Fruit fly (Drosophila melanogaster) whole organism, prepupa: ENCODE data around the gene Fmr1.

Experiments
- Blimp-1 ChIP-seq: fragments of 200-800 bp; sonication (Bioruptor generic); optimal IDR thresholded peaks from 3 replicates; lab custom pipeline; 2017; ENCODE audit warnings: missing biosample characterization, missing genetic modification characterization, mild to moderate bottlenecking, moderate library complexity, missing genetic modification reagents
- CG10631 ChIP-seq: fragments of 200-800 bp; sonication (Bioruptor generic); optimal IDR thresholded peaks from 2 replicates; lab custom pipeline; 2016; ENCODE audit warnings: missing biosample characterization, missing genetic modification characterization
- CG10669 ChIP-seq: fragments of 200-800 bp; sonication (Bioruptor generic); optimal IDR thresholded peaks from 3 replicates; lab custom pipeline; 2018; ENCODE audit warnings: missing biosample characterization, mild to moderate bottlenecking, missing genetic modification characterization, moderate library complexity
- CG11294 ChIP-seq: fragments of 200-800 bp; sonication (Bioruptor generic); IDR thresholded peaks from 2 replicates; pipeline ENCODE4 v1.3.6; 2022; ENCODE audit warnings: missing biosample characterization, missing genetic modification characterization
- CG1621 ChIP-seq: fragments of 200-800 bp; sonication (Bioruptor generic); optimal IDR thresholded peaks from 3 replicates; lab custom pipeline; 2018; ENCODE audit warnings: missing biosample characterization, mild to moderate bottlenecking, missing genetic modification characterization
- CG31627 ChIP-seq: fragments of 200-800 bp; sonication (Bioruptor generic); optimal IDR thresholded peaks from 3 replicates; lab custom pipeline; 2016; ENCODE audit warnings: missing biosample characterization, missing genetic modification characterization
- CG32006 ChIP-seq: fragments of 200-800 bp; sonication (Bioruptor generic); optimal IDR thresholded peaks from 3 replicates; lab custom pipeline; 2017; ENCODE audit warnings: missing biosample characterization, mild to moderate bottlenecking, missing genetic modification characterization
- CG34406 ChIP-seq: fragments of 200-800 bp; sonication (Bioruptor generic); optimal IDR thresholded peaks from 3 replicates; lab custom pipeline; 2016; ENCODE audit warnings: missing biosample characterization, missing genetic modification characterization
- CG3919 ChIP-seq: fragments of 200-800 bp; sonication (Bioruptor generic); optimal IDR thresholded peaks from 3 replicates; lab custom pipeline; 2016; ENCODE audit warnings: missing biosample characterization, missing genetic modification characterization
- CG4318 ChIP-seq: fragments of 200-800 bp; sonication (Bioruptor generic); optimal IDR thresholded peaks from 3 replicates; lab custom pipeline; 2017; ENCODE audit warnings: missing biosample characterization, mild to moderate bottlenecking, missing genetic modification characterization
- CG6163 ChIP-seq: fragments of 200-800 bp; sonication (Bioruptor generic); IDR thresholded peaks from 3 replicates; pipeline ENCODE4 v1.3.6; 2022; ENCODE audit warnings: missing biosample characterization, missing genetic modification characterization
- CG6854 ChIP-seq: fragments of 200-800 bp; sonication (Bioruptor generic); optimal IDR thresholded peaks from 2 replicates; lab custom pipeline; 2017; ENCODE audit warnings: missing biosample characterization, mild to moderate bottlenecking, missing genetic modification characterization
- CG7368 ChIP-seq: fragments of 200-800 bp; sonication (Bioruptor generic); optimal IDR thresholded peaks from 3 replicates; lab custom pipeline; 2016; ENCODE audit warnings: missing biosample characterization, missing genetic modification characterization
- CG8319 ChIP-seq: fragments of 200-800 bp; sonication (Bioruptor generic); optimal IDR thresholded peaks from 3 replicates; lab custom pipeline; 2016; ENCODE audit warnings: missing biosample characterization, missing genetic modification characterization
- CG8632 ChIP-seq: fragments of 200-800 bp; sonication (Bioruptor generic); optimal IDR thresholded peaks from 3 replicates; lab custom pipeline; 2016; ENCODE audit warnings: missing biosample characterization, missing genetic modification characterization
- CG9139 ChIP-seq: fragments of 200-800 bp; sonication (Bioruptor generic); optimal IDR thresholded peaks from 3 replicates; lab custom pipeline; 2017; ENCODE audit warnings: missing biosample characterization, mild to moderate bottlenecking, missing genetic modification characterization
- Eip75B ChIP-seq: fragments of 200-800 bp; sonication (Bioruptor generic); optimal IDR thresholded peaks from 3 replicates; lab custom pipeline; 2016; ENCODE audit warnings: missing biosample characterization, missing genetic modification characterization
- Eip78C ChIP-seq: fragments of 200-800 bp; sonication (Bioruptor generic); peaks from one replicate; lab custom pipeline; 2016; ENCODE audit warnings: missing biosample characterization, missing genetic modification characterization
- Ets21C ChIP-seq: fragments of 200-800 bp; sonication (Bioruptor generic); optimal IDR thresholded peaks from 3 replicates; lab custom pipeline; 2016; ENCODE audit warnings: missing biosample characterization, missing genetic modification characterization
- Gug ChIP-seq: fragments of 200-800 bp; sonication (Bioruptor generic); IDR thresholded peaks from 2 replicates; pipeline ENCODE4 v1.3.6; 2022; ENCODE audit warnings: missing biosample characterization, missing genetic modification characterization
- Hr38 ChIP-seq: sonication (Bioruptor generic); optimal IDR thresholded peaks from 2 replicates; lab custom pipeline; 2016; ENCODE audit warnings: missing biosample characterization, missing genetic modification characterization
- Hr39 ChIP-seq: fragments of 200-800 bp; sonication (Bioruptor generic); optimal IDR thresholded peaks from 2 replicates; lab custom pipeline; 2016; ENCODE audit warnings: missing biosample characterization, missing genetic modification characterization
- Hr4 ChIP-seq: fragments of 200-800 bp; sonication (Bioruptor generic); optimal IDR thresholded peaks from 3 replicates; lab custom pipeline; 2016; ENCODE audit warnings: missing biosample characterization, missing genetic modification characterization
- Met ChIP-seq: fragments of 200-800 bp; sonication (Bioruptor generic); optimal IDR thresholded peaks from 3 replicates; lab custom pipeline; 2016; ENCODE audit warnings: missing biosample characterization, missing genetic modification characterization
- OdsH ChIP-seq: fragments of 200-800 bp; sonication (Bioruptor generic); optimal IDR thresholded peaks from 3 replicates; lab custom pipeline; 2016; ENCODE audit warnings: missing biosample characterization, missing genetic modification characterization
- Sox102F ChIP-seq: fragments of 200-800 bp; sonication (Bioruptor generic); optimal IDR thresholded peaks from 2 replicates; lab custom pipeline; 2016; ENCODE audit warnings: missing biosample characterization, mild to moderate bottlenecking, missing genetic modification characterization
- Sox14 ChIP-seq: fragments of 200-800 bp; sonication (Bioruptor generic); optimal IDR thresholded peaks from 3 replicates; lab custom pipeline; 2016; ENCODE audit warnings: missing biosample characterization, missing genetic modification characterization
- Sox15 ChIP-seq: fragments of 200-800 bp; sonication (Bioruptor generic); optimal IDR thresholded peaks from 3 replicates; lab custom pipeline; 2016; ENCODE audit warnings: missing biosample characterization, missing genetic modification characterization
- acj6 ChIP-seq: fragments of 200-800 bp; sonication (Bioruptor generic); optimal IDR thresholded peaks from 3 replicates; lab custom pipeline; 2016; ENCODE audit warnings: missing biosample characterization, missing genetic modification characterization
- cyc ChIP-seq: fragments of 200-800 bp; sonication (Bioruptor generic); optimal IDR thresholded peaks from 3 replicates; lab custom pipeline; 2016; ENCODE audit warnings: missing biosample characterization, missing genetic modification characterization
- dac ChIP-seq: fragments of 200-800 bp; sonication (Bioruptor generic); optimal IDR thresholded peaks from 2 replicates; lab custom pipeline; 2017; ENCODE audit warnings: missing biosample characterization, mild to moderate bottlenecking, missing genetic modification characterization
- esn ChIP-seq: fragments of 200-800 bp; sonication (Bioruptor generic); optimal IDR thresholded peaks from 2 replicates; lab custom pipeline; 2016; ENCODE audit warnings: missing biosample characterization, mild to moderate bottlenecking, missing genetic modification characterization, moderate library complexity
- fd59A ChIP-seq: fragments of 200-800 bp; sonication (Bioruptor generic); optimal IDR thresholded peaks from 2 replicates; lab custom pipeline; 2017; ENCODE audit warnings: missing biosample characterization, mild to moderate bottlenecking, missing genetic modification characterization, missing genetic modification reagents
- lz ChIP-seq: fragments of 200-800 bp; sonication (Bioruptor generic); optimal IDR thresholded peaks from 3 replicates; lab custom pipeline; 2016; ENCODE audit warnings: missing biosample characterization, missing genetic modification characterization
- net ChIP-seq: fragments of 200-800 bp; sonication (Bioruptor generic); optimal IDR thresholded peaks from 3 replicates; lab custom pipeline; 2016; ENCODE audit warnings: missing biosample characterization, missing genetic modification characterization
- pdm3 ChIP-seq: fragments of 200-800 bp; sonication (Bioruptor generic); optimal IDR thresholded peaks from 3 replicates; lab custom pipeline; 2016; ENCODE audit warnings: missing biosample characterization, missing genetic modification characterization
- spab ChIP-seq: fragments of 200-800 bp; sonication (Bioruptor generic); optimal IDR thresholded peaks from 2 replicates; lab custom pipeline; 2017; ENCODE audit warnings: missing biosample characterization, mild to moderate bottlenecking, missing genetic modification characterization, missing genetic modification reagents
- svp ChIP-seq: fragments of 200-800 bp; sonication (Bioruptor generic); peaks from one replicate; lab custom pipeline; 2016; ENCODE audit warnings: missing biosample characterization, missing genetic modification characterization
- topi ChIP-seq: fragments of 200-800 bp; sonication (Bioruptor generic); optimal IDR thresholded peaks from 3 replicates; lab custom pipeline; 2016; ENCODE audit warnings: missing biosample characterization, missing genetic modification characterization
- vri ChIP-seq: fragments of 200-800 bp; sonication (Bioruptor generic); optimal IDR thresholded peaks from 3 replicates; lab custom pipeline; 2016; ENCODE audit warnings: missing biosample characterization, mild to moderate bottlenecking, missing genetic modification characterization

Gene Fmr1

DNA sequence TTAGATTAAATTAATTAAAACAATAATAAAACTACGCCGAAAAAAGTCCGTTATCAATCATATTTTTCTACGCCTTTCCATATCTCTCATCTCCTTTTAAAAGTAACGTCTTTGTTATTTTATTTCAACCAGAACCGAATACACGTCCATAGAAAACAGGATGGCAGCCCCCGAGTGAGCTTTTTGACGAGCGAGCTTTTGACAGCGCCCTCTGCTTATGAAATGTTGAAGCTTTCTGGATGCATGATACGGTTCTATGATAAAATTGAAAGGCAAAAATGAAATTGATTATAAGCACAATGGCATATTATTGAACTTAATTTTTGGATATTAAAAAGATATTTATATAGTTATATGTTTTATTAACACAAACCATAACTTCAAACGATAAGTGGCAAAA is 33.3 kb downstream of the Fmr1 start:
- TF ChIP-seq Eip78C (GFP tag; lab: Kevin White, UChicago) (peak; percentile 10), Met (peak; percentile 19), svp (GFP tag; lab: Kevin White, UChicago) (peak; percentile 58), topi (GFP tag; lab: Kevin White, UChicago) (peak; percentile 12), Hr39 (GFP tag; lab: Kevin White, UChicago) (no peak), esn (peak; percentile 14), cyc (GFP tag; lab: Kevin White, UChicago) (peak; percentile 1), Sox14 (peak; percentile 22), CG32006 (GFP tag; lab: Kevin White, UChicago) (no peak), vri (peak; percentile 27)

DNA sequence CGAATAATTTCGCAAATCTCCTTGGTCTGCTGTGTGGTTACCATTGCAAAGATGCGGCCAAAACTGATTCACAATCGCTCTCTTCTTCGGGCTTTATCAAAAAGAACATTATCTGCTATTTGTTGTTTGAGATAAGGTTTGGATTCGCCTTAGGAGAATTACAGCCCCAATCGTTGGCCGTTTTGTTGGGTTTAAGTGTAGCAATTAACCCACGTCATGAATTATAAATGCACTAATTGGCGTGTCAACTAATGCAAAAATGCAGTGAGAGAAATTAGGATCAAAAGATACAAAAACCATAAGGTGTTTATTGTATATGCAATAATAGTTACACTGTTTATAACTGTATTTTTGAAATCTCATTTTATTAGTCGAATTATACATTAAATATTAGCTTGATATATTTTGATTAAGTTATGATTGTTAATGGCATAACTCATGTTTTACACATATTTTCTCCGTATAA is 34.6 kb downstream of the Fmr1 start, which contains the start of gene Alp13:
Gene Alp13 (minus strand): TSS at position 51 of the 466 bp plus-strand sequence.
- TF ChIP-seq spab (GFP tag; lab: Kevin White, UChicago): no peak

DNA sequence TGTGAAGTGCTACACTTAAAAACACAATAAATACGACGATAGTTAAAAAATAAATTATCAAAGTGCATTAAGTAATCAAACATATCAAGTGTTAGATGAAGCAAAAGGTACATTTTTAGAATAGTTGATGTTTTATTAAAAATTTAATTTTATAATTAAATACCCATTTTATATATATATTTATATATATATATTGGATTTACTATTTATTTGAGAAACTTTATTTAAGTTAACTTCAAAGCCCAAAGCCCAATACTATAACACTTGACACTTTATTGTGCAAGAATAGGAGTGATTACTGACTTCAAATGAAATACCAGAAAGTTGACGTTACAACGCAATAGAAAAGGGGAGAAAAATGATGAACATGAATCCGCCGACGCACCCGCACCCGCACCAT is 39.1 kb downstream of the Fmr1 start, which contains the start of gene nerfin-2:
Gene nerfin-2 (plus strand): TSS at position 301 of the 400 bp plus-strand sequence.
- no peak for TF ChIP-seq svp (GFP tag; lab: Kevin White, UChicago)
- TF ChIP-seq CG11294 (GFP tag; lab: Robert Waterston, UW): no peak
- TF ChIP-seq dac: no peak
- TF ChIP-seq OdsH (GFP tag; lab: Kevin White, UChicago): no peak
- no peak for TF ChIP-seq CG3919 (GFP tag; lab: Kevin White, UChicago)
- TF ChIP-seq CG7368: no peak
- TF ChIP-seq CG6854 (GFP tag; lab: Kevin White, UChicago): no peak
- TF ChIP-seq Eip78C (GFP tag; lab: Kevin White, UChicago): no peak

DNA sequence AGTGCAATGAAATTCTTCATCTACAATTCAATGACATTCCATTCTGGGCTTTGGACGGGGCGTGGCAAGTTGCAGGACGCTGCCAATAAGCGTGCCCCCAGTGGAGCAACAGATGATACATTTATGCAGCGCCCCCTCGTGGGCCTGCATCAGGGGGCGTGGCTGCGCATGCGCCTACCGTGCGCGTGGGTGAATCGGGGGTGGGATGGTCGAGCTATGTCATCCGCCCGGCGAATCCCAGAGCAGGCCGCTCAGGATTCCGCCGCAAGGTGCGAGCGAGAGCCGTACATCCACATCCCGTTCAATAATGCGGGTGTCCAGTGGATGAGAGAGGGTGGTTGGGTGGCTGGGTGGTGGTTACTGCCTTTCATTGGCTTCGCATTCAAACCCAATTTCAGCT is 39.7 kb downstream of the Fmr1 start:
- TF ChIP-seq CG6163 (GFP tag; lab: Robert Waterston, UW): no peak
- TF ChIP-seq spab (GFP tag; lab: Kevin White, UChicago): no peak
- no peak for TF ChIP-seq CG10669
- no peak for TF ChIP-seq CG3919 (GFP tag; lab: Kevin White, UChicago)
- TF ChIP-seq Met: no peak
- no peak for TF ChIP-seq pdm3 (GFP tag; lab: Kevin White, UChicago)
- TF ChIP-seq vri: no peak
- TF ChIP-seq Sox15: no peak
- TF ChIP-seq Hr4 (GFP tag; lab: Kevin White, UChicago): no peak
- no peak for TF ChIP-seq Ets21C (GFP tag; lab: Kevin White, UChicago)
- TF ChIP-seq Sox102F (GFP tag; lab: Kevin White, UChicago): no peak
- no peak for TF ChIP-seq CG4318 (GFP tag; lab: Kevin White, UChicago)
- TF ChIP-seq net (GFP tag; lab: Kevin White, UChicago): no peak
- TF ChIP-seq CG9139 (GFP tag; lab: Kevin White, UChicago): no peak
- TF ChIP-seq lz (GFP tag; lab: Kevin White, UChicago): no peak
- TF ChIP-seq Eip78C (GFP tag; lab: Kevin White, UChicago): no peak

DNA sequence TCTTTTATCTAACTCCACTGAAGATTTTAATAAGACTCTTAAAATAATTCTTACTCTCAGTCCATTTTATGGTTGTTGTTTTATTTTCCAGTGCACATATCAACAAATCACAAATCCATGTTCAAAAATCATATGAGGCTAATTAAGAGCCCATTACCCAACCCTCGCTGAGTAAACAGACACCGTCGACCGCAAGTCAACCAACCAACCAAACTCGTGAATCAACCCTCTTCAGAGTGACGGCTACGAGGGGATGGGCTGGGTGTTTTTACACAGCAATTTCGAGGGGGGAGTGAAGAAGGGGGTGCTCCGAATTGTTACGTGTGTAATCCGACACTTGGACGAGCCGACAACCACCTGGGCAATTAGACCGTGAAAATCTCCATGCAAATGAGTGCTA is 41.1 kb downstream of the Fmr1 start:
- peak; percentile 28 for TF ChIP-seq svp (GFP tag; lab: Kevin White, UChicago)
- TF ChIP-seq Hr39 (GFP tag; lab: Kevin White, UChicago): no peak

DNA sequence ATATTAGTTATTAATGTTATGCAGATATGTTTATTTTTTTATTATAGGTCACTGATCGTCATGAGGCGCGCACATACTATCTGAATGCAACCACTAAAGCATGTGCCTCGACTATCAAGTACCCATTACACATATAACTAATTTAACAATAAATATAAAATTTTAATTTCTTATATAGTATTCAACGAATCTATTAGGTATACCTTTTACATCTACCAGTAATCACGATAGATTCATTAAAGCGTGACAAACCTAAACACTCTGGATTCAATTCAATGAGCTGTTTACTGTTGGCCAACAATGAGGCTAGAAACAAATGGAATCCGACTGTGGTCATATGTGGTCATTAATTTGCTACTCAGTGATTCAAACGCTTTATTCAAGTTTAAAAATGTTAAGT is 42.3 kb downstream of the Fmr1 start, which contains the start of gene CG33784:
Gene CG33784 (plus strand): TSS at position 301 of the 400 bp plus-strand sequence.
- TF ChIP-seq CG8319 (GFP tag; lab: Kevin White, UChicago) (no peak), CG32006 (GFP tag; lab: Kevin White, UChicago) (no peak), topi (GFP tag; lab: Kevin White, UChicago) (no peak), Hr39 (GFP tag; lab: Kevin White, UChicago) (no peak)

DNA sequence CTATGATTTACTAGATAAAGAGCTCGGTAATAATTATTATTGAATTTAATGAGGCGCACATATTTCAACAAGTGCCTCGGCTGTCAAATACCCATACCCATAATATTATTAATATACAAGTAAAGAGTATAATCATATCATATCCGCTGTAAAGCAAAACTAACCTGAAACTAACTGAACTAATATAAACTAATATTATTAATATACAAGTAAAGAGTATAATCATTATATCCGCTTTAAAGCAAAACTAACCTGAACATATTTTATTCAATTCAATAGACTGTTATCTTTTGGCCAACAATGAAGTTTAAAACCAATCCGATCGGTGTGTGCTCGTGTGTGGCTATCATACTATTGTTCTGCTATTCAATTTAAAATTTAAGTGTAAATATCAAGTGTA is 43.5 kb downstream of the Fmr1 start, which contains the start of gene CG33783:
Gene CG33783 (plus strand): TSS at position 301 of the 400 bp plus-strand sequence.
- no peak for TF ChIP-seq CG1621
- no peak for TF ChIP-seq CG31627
- no peak for TF ChIP-seq fd59A (GFP tag; lab: Kevin White, UChicago)
- no peak for TF ChIP-seq Gug (GFP tag; lab: Robert Waterston, UW)
- no peak for TF ChIP-seq lz (GFP tag; lab: Kevin White, UChicago)
- TF ChIP-seq Hr38 (GFP tag; lab: Kevin White, UChicago): no peak
- TF ChIP-seq spab (GFP tag; lab: Kevin White, UChicago): no peak
- TF ChIP-seq CG8632 (GFP tag; lab: Kevin White, UChicago): no peak
- no peak for TF ChIP-seq CG34406
- no peak for TF ChIP-seq pdm3 (GFP tag; lab: Kevin White, UChicago)
- no peak for TF ChIP-seq Eip75B (GFP tag; lab: Kevin White, UChicago)
- TF ChIP-seq CG10631 (GFP tag; lab: Kevin White, UChicago): no peak
- no peak for TF ChIP-seq Hr39 (GFP tag; lab: Kevin White, UChicago)
- no peak for TF ChIP-seq Blimp-1 (GFP tag; lab: Kevin White, UChicago)
- no peak for TF ChIP-seq Ets21C (GFP tag; lab: Kevin White, UChicago)
- no peak for TF ChIP-seq acj6
- no peak for TF ChIP-seq cyc (GFP tag; lab: Kevin White, UChicago)
